Worm (Caenorhabditis elegans) whole organism, L2 larva: Measurements from ENCODE around the gene cpt-5.

ENCODE experiments used
- C34F6.9 ChIP-seq: fragments of 150-350 bp; optimal IDR thresholded peaks from 2 replicates; lab custom pipeline; 2014; ENCODE audit warnings: missing biosample characterization, missing genetic modification characterization
- F13H6.1 ChIP-seq: sonication (generic microtip); optimal IDR thresholded peaks from 2 replicates; lab custom pipeline; 2016; ENCODE audit warnings: missing genetic modification characterization, missing compliant biosample characterization
- R02D3.7 ChIP-seq: fragments of 150-350 bp; optimal IDR thresholded peaks from 2 replicates; lab custom pipeline; 2014; ENCODE audit warnings: missing biosample characterization, missing genetic modification characterization
- ZK546.5 ChIP-seq: sonication (generic microtip); optimal IDR thresholded peaks from 2 replicates; lab custom pipeline; 2017; ENCODE audit warnings: missing biosample characterization, missing genetic modification characterization
- aly-2 ChIP-seq: fragments of 150-350 bp; optimal IDR thresholded peaks from 2 replicates; lab custom pipeline; 2014; ENCODE audit warnings: missing biosample characterization, missing genetic modification characterization
- ama-1 ChIP-seq: fragments of 150-350 bp; optimal IDR thresholded peaks from 2 replicates; lab custom pipeline; 2018; ENCODE audit warnings: inconsistent platforms
- blmp-1 ChIP-seq: sonication (generic microtip); optimal IDR thresholded peaks from 2 replicates; lab custom pipeline; 2017; ENCODE audit warnings: missing genetic modification characterization, mild to moderate bottlenecking, missing compliant biosample characterization, antibody characterized with exemption, moderate library complexity; ENCODE audit not compliant: insufficient read depth
- ceh-16 ChIP-seq: fragments of 150-350 bp; optimal IDR thresholded peaks from 2 replicates; lab custom pipeline; 2014; ENCODE audit warnings: missing biosample characterization, missing genetic modification characterization
- ceh-82 ChIP-seq: fragments of 150-350 bp; optimal IDR thresholded peaks from 2 replicates; lab custom pipeline; 2014; ENCODE audit warnings: missing biosample characterization, missing genetic modification characterization
- crh-2 ChIP-seq: sonication (generic microtip); optimal IDR thresholded peaks from 2 replicates; lab custom pipeline; 2017; ENCODE audit warnings: missing biosample characterization, missing genetic modification characterization
- dmd-4 ChIP-seq: sonication (generic microtip); optimal IDR thresholded peaks from 2 replicates; lab custom pipeline; 2017; ENCODE audit warnings: missing biosample characterization, missing genetic modification characterization
- egl-27 ChIP-seq: sonication (generic microtip); optimal IDR thresholded peaks from 3 replicates; lab custom pipeline; 2017; ENCODE audit warnings: missing biosample characterization, missing genetic modification reagents, missing genetic modification characterization
- elt-1 ChIP-seq: fragments of 150-350 bp; optimal IDR thresholded peaks from 2 replicates; lab custom pipeline; 2014; ENCODE audit warnings: missing biosample characterization, missing genetic modification characterization
- elt-3 ChIP-seq: sonication (generic microtip); optimal IDR thresholded peaks from 2 replicates; lab custom pipeline; 2017; ENCODE audit warnings: missing biosample characterization, missing genetic modification characterization
- fos-1 ChIP-seq: fragments of 150-350 bp; optimal IDR thresholded peaks from 2 replicates; lab custom pipeline; 2014; ENCODE audit warnings: missing biosample characterization, missing genetic modification characterization
- lin-11 ChIP-seq: fragments of 150-350 bp; sonication (generic microtip); optimal IDR thresholded peaks from 2 replicates; lab custom pipeline; 2014; ENCODE audit warnings: missing biosample characterization, missing genetic modification characterization, inconsistent platforms, mixed read lengths
- lin-13 ChIP-seq: fragments of 150-350 bp; optimal IDR thresholded peaks from 2 replicates; lab custom pipeline; 2014; ENCODE audit warnings: missing biosample characterization, missing genetic modification reagents, missing genetic modification characterization
- lin-39 ChIP-seq: fragments of 150-350 bp; optimal IDR thresholded peaks from 2 replicates; lab custom pipeline; 2014; ENCODE audit warnings: missing biosample characterization, missing genetic modification reagents, missing genetic modification characterization
- mab-5 ChIP-seq: fragments of 150-350 bp; optimal IDR thresholded peaks from 2 replicates; lab custom pipeline; 2014; ENCODE audit warnings: missing biosample characterization, missing genetic modification characterization
- mbf-1 ChIP-seq: sonication (generic microtip); optimal IDR thresholded peaks from 2 replicates; lab custom pipeline; 2017; ENCODE audit warnings: missing biosample characterization, missing genetic modification characterization
- nhr-10 ChIP-seq: sonication (generic microtip); optimal IDR thresholded peaks from 2 replicates; lab custom pipeline; 2017; ENCODE audit warnings: missing biosample characterization, missing genetic modification characterization
- nhr-11 ChIP-seq: fragments of 150-350 bp; optimal IDR thresholded peaks from 2 replicates; lab custom pipeline; 2014; ENCODE audit warnings: missing biosample characterization, missing genetic modification characterization
- nhr-12 ChIP-seq: fragments of 150-350 bp; optimal IDR thresholded peaks from 2 replicates; lab custom pipeline; 2014; ENCODE audit warnings: missing biosample characterization, missing genetic modification characterization
- nhr-129 ChIP-seq: fragments of 150-350 bp; optimal IDR thresholded peaks from 2 replicates; lab custom pipeline; 2014; ENCODE audit warnings: missing biosample characterization, missing genetic modification characterization
- nhr-21 ChIP-seq: fragments of 150-350 bp; optimal IDR thresholded peaks from 2 replicates; lab custom pipeline; 2014; ENCODE audit warnings: missing biosample characterization, missing genetic modification characterization
- nhr-23 ChIP-seq: fragments of 150-350 bp; optimal IDR thresholded peaks from 2 replicates; lab custom pipeline; 2014; ENCODE audit warnings: missing biosample characterization, missing genetic modification reagents, missing genetic modification characterization
- nhr-237 ChIP-seq: fragments of 150-350 bp; optimal IDR thresholded peaks from 2 replicates; lab custom pipeline; 2014; ENCODE audit warnings: missing biosample characterization, missing genetic modification characterization
- nhr-25 ChIP-seq: fragments of 150-350 bp; sonication (generic microtip); optimal IDR thresholded peaks from 3 replicates; lab custom pipeline; 2014; ENCODE audit warnings: missing biosample characterization, missing genetic modification characterization
- nhr-6 ChIP-seq: fragments of 150-350 bp; optimal IDR thresholded peaks from 2 replicates; lab custom pipeline; 2014; ENCODE audit warnings: missing biosample characterization, missing genetic modification characterization
- nhr-77 ChIP-seq: fragments of 150-350 bp; optimal IDR thresholded peaks from 2 replicates; lab custom pipeline; 2014; ENCODE audit warnings: missing biosample characterization, missing genetic modification characterization
- peb-1 ChIP-seq: fragments of 150-350 bp; optimal IDR thresholded peaks from 2 replicates; lab custom pipeline; 2014; ENCODE audit warnings: missing biosample characterization, missing genetic modification characterization
- sem-4 ChIP-seq: fragments of 150-350 bp; optimal IDR thresholded peaks from 2 replicates; lab custom pipeline; 2014; ENCODE audit warnings: missing biosample characterization, missing genetic modification reagents, missing genetic modification characterization
- skn-1 ChIP-seq: sonication (generic microtip); optimal IDR thresholded peaks from 2 replicates; lab custom pipeline; 2017; ENCODE audit warnings: missing biosample characterization, missing genetic modification characterization
- sma-3 ChIP-seq: sonication (generic microtip); optimal IDR thresholded peaks from 2 replicates; lab custom pipeline; 2016; ENCODE audit warnings: missing genetic modification reagents, missing genetic modification characterization, missing compliant biosample characterization
- sma-9 ChIP-seq, 2 experiments: fragments of 150-350 bp in 1 of 2; sonication (generic microtip) in 1 of 2; optimal IDR thresholded peaks; 2 replicates each; lab custom pipeline; 2014 to 2016; ENCODE audit warnings: missing genetic modification characterization in 2 of 2, mild to moderate bottlenecking in 1 of 2, missing biosample characterization in 1 of 2, missing compliant biosample characterization in 1 of 2, missing genetic modification reagents in 1 of 2, moderate library complexity in 1 of 2
- snpc-4 ChIP-seq: fragments of 150-350 bp; optimal IDR thresholded peaks from 2 replicates; lab custom pipeline; 2014; ENCODE audit warnings: missing biosample characterization, missing genetic modification characterization
- unc-55 ChIP-seq: fragments of 150-350 bp; sonication (generic microtip); optimal IDR thresholded peaks from 3 replicates; lab custom pipeline; 2014; ENCODE audit warnings: missing biosample characterization, missing genetic modification reagents, missing genetic modification characterization
- unc-62 ChIP-seq: fragments of 150-350 bp; optimal IDR thresholded peaks from 2 replicates; lab custom pipeline; 2014; ENCODE audit warnings: missing biosample characterization, missing genetic modification reagents, missing genetic modification characterization
- zag-1 ChIP-seq: fragments of 150-350 bp; optimal IDR thresholded peaks from 2 replicates; lab custom pipeline; 2014; ENCODE audit warnings: missing biosample characterization, missing genetic modification characterization
- ztf-1 ChIP-seq: fragments of 200-800 bp; sonication (Bioruptor generic); conservative IDR thresholded peaks from 2 replicates; pipeline ENCODE4 v1.3.6; 2022; ENCODE audit warnings: missing genetic modification characterization, missing compliant biosample characterization
- ztf-11 ChIP-seq: sonication (generic microtip); optimal IDR thresholded peaks from 2 replicates; lab custom pipeline; 2017; ENCODE audit warnings: missing biosample characterization, missing genetic modification characterization
- ztf-4 ChIP-seq: fragments of 150-350 bp; optimal IDR thresholded peaks from 2 replicates; lab custom pipeline; 2014; ENCODE audit warnings: missing biosample characterization, missing genetic modification characterization

cpt-5 gene

ce11 chrV:13848379-13848778 lies 24.6 kb upstream of the cpt-5 start, which contains the start of gene srx-133:
srx-133 (plus strand) TSS chrV:13848679.
- TF ChIP-seq nhr-23 (tag; lab: Kevin White, UChicago) (no peak), skn-1 (no peak), nhr-21 (no peak), dmd-4 (tag; lab: Kevin White, UChicago) (no peak), sma-3 (GFP tag; lab: Kevin White, UChicago) (no peak), sma-9 (GFP tag; optimal IDR thresholded peaks at IDR 0.05; lab: Kevin White, UChicago) (no peak), sma-9 (tag; optimal IDR thresholded peaks at IDR 0.05; lab: Kevin White, UChicago) (no peak), unc-62 (GFP tag; lab: Kevin White, UChicago) (no peak), mab-5 (tag; lab: Kevin White, UChicago) (no peak), nhr-10 (tag; lab: Kevin White, UChicago) (no peak), ama-1 (no peak), nhr-12 (tag; lab: Kevin White, UChicago) (no peak)

ce11 chrV:13850170-13850569 lies 22.8 kb upstream of the cpt-5 start, which contains the start of gene hpx-2:
hpx-2 (plus strand) TSS chrV:13850470.
- no peak for TF ChIP-seq mab-5 (tag; lab: Kevin White, UChicago)
- TF ChIP-seq ztf-4 (tag; lab: Kevin White, UChicago): no peak
- TF ChIP-seq ztf-11: no peak
- TF ChIP-seq ZK546.5 (tag; lab: Kevin White, UChicago): no peak
- TF ChIP-seq elt-3: no peak
- TF ChIP-seq elt-1: no peak
- no peak for TF ChIP-seq egl-27
- TF ChIP-seq C34F6.9 (tag; lab: Kevin White, UChicago): no peak
- no peak for TF ChIP-seq nhr-11
- no peak for TF ChIP-seq sem-4 (tag; lab: Kevin White, UChicago)
- no peak for TF ChIP-seq dmd-4 (tag; lab: Kevin White, UChicago)
- TF ChIP-seq mbf-1 (tag; lab: Kevin White, UChicago): no peak
- no peak for TF ChIP-seq ceh-16 (tag; lab: Kevin White, UChicago)
- no peak for TF ChIP-seq crh-2 (tag; lab: Kevin White, UChicago)
- TF ChIP-seq peb-1: no peak
- no peak for TF ChIP-seq unc-62 (GFP tag; lab: Kevin White, UChicago)
- no peak for TF ChIP-seq snpc-4 (tag; lab: Kevin White, UChicago)
- TF ChIP-seq skn-1: no peak
- TF ChIP-seq R02D3.7 (tag; lab: Kevin White, UChicago): no peak

ce11 chrV:13854306-13854705 lies 18.7 kb upstream of the cpt-5 start, which contains the start of gene ttr-21:
ttr-21 (minus strand) TSS chrV:13854405.
- no peak for TF ChIP-seq nhr-25 (tag; lab: Kevin White, UChicago)
- peak; percentile 10 for TF ChIP-seq F13H6.1 (tag; lab: Kevin White, UChicago)
- TF ChIP-seq, all 48 proteins: peak for 1

ce11 chrV:13856376-13856775 lies 16.6 kb upstream of the cpt-5 start, which contains the start of gene srx-134:
srx-134 (minus strand) TSS chrV:13856476.
- TF ChIP-seq crh-2 (tag; lab: Kevin White, UChicago) (no peak), elt-1 (no peak), lin-13 (GFP tag; lab: Kevin White, UChicago) (no peak), ZK546.5 (tag; lab: Kevin White, UChicago) (no peak), nhr-6 (no peak), sma-3 (GFP tag; lab: Kevin White, UChicago) (no peak), egl-27 (no peak), ztf-1 (GFP tag; lab: Robert Waterston, UW) (no peak), zag-1 (tag; lab: Kevin White, UChicago) (no peak), blmp-1 (tag; lab: Kevin White, UChicago) (no peak), ama-1 (no peak), C34F6.9 (tag; lab: Kevin White, UChicago) (no peak), skn-1 (no peak), nhr-21 (no peak), mbf-1 (tag; lab: Kevin White, UChicago) (no peak), nhr-77 (tag; lab: Kevin White, UChicago) (no peak), fos-1 (no peak), nhr-25 (tag; lab: Kevin White, UChicago) (no peak), mab-5 (tag; lab: Kevin White, UChicago) (no peak)

ce11 chrV:13857132-13857531 lies 15.9 kb upstream of the cpt-5 start, which contains the start of gene srx-136:
srx-136 (plus strand) TSS chrV:13857432.
- no peak for TF ChIP-seq mab-5 (tag; lab: Kevin White, UChicago)
- no peak for TF ChIP-seq ama-1
- no peak for TF ChIP-seq R02D3.7 (tag; lab: Kevin White, UChicago)
- TF ChIP-seq nhr-129 (tag; lab: Kevin White, UChicago): no peak
- TF ChIP-seq lin-39 (tag; lab: Kevin White, UChicago): no peak
- TF ChIP-seq crh-2 (tag; lab: Kevin White, UChicago): no peak
- no peak for TF ChIP-seq nhr-11
- no peak for TF ChIP-seq lin-13 (GFP tag; lab: Kevin White, UChicago)
- TF ChIP-seq nhr-10 (tag; lab: Kevin White, UChicago): no peak
- TF ChIP-seq blmp-1 (tag; lab: Kevin White, UChicago): no peak
- TF ChIP-seq C34F6.9 (tag; lab: Kevin White, UChicago): no peak
- no peak for TF ChIP-seq nhr-237 (tag; lab: Kevin White, UChicago)
- TF ChIP-seq ceh-82 (tag; lab: Kevin White, UChicago): no peak
- TF ChIP-seq nhr-21: no peak
- no peak for TF ChIP-seq unc-55 (GFP tag; lab: Kevin White, UChicago)
- no peak for TF ChIP-seq mbf-1 (tag; lab: Kevin White, UChicago)
- no peak for TF ChIP-seq lin-11 (tag; lab: Kevin White, UChicago)
- no peak for TF ChIP-seq snpc-4 (tag; lab: Kevin White, UChicago)
- no peak for TF ChIP-seq nhr-25 (tag; lab: Kevin White, UChicago)
- TF ChIP-seq aly-2: no peak
